Worm (Caenorhabditis elegans) whole organism, early embryonic: ENCODE measurements around the gene sre-8.
"Not testable (repeated sequence)": the region's sequence is repeated elsewhere in the genome, so short reads cannot be mapped to it uniquely, and the experiment has no call there.

Experiments used
- B0310.2 ChIP-seq: sonication (generic microtip); optimal IDR thresholded peaks from 2 replicates; lab custom pipeline; 2016; ENCODE audit warnings: mild to moderate bottlenecking, missing genetic modification characterization, missing compliant biosample characterization
- F13C5.2 ChIP-seq: sonication (generic microtip); optimal IDR thresholded peaks from 2 replicates; lab custom pipeline; 2017; ENCODE audit warnings: mild to moderate bottlenecking, missing genetic modification characterization, inconsistent platforms, missing compliant biosample characterization
- aly-1 ChIP-seq: sonication (generic microtip); optimal IDR thresholded peaks from 2 replicates; lab custom pipeline; 2016; ENCODE audit warnings: missing genetic modification characterization, missing compliant biosample characterization
- ama-1 ChIP-seq: fragments of 150-350 bp; optimal IDR thresholded peaks from 2 replicates; lab custom pipeline; 2014
- ceh-13 ChIP-seq: fragments of 200-800 bp; sonication (Bioruptor generic); optimal IDR thresholded peaks from 2 replicates; lab custom pipeline; 2018; ENCODE audit warnings: mild to moderate bottlenecking, missing genetic modification characterization, missing compliant biosample characterization
- ets-7 ChIP-seq: sonication (generic microtip); optimal IDR thresholded peaks from 2 replicates; lab custom pipeline; 2016; ENCODE audit warnings: missing genotype, missing genetic modification characterization, missing compliant biosample characterization
- flt-1 ChIP-seq: fragments of 200-800 bp; sonication (Bioruptor generic); IDR thresholded peaks from 2 replicates; pipeline ENCODE4 v1.3.6; 2022; ENCODE audit warnings: missing genetic modification characterization, missing compliant biosample characterization
- hmbx-1 ChIP-seq: sonication (generic microtip); optimal IDR thresholded peaks from 2 replicates; lab custom pipeline; 2016; ENCODE audit warnings: mild to moderate bottlenecking, missing genetic modification characterization, missing compliant biosample characterization
- hnd-1 ChIP-seq: sonication (generic microtip); optimal IDR thresholded peaks from 2 replicates; lab custom pipeline; 2016; ENCODE audit warnings: missing genetic modification characterization, missing compliant biosample characterization
- scrt-1 ChIP-seq: fragments of 200-800 bp; sonication (Bioruptor generic); IDR thresholded peaks from 2 replicates; pipeline ENCODE4 v1.3.6; 2022; ENCODE audit warnings: missing genetic modification characterization, missing compliant biosample characterization
- sea-1 ChIP-seq: fragments of 200-800 bp; sonication (Bioruptor generic); conservative IDR thresholded peaks from 2 replicates; pipeline ENCODE4 v1.3.6; 2022; ENCODE audit warnings: missing genetic modification characterization, missing compliant biosample characterization
- tbx-11 ChIP-seq: fragments of 200-800 bp; sonication (Bioruptor generic); IDR thresholded peaks from 2 replicates; pipeline ENCODE4 v1.3.6; 2022; ENCODE audit warnings: missing genetic modification characterization, missing compliant biosample characterization
- tra-4 ChIP-seq: sonication (generic microtip); optimal IDR thresholded peaks from 2 replicates; lab custom pipeline; 2017; ENCODE audit warnings: missing genetic modification characterization, missing compliant biosample characterization

ce11 chrV:14237447-14237846 is 19.5 kb upstream of the sre-8 start:
- TF ChIP-seq hnd-1 (tag; lab: Kevin White, UChicago); B0310.2 (tag; lab: Kevin White, UChicago); F13C5.2 (tag; lab: Kevin White, UChicago); hmbx-1; ets-7; ama-1 (lab: Kevin White, UChicago); aly-1 (tag; lab: Kevin White, UChicago); tra-4; tbx-11 (GFP tag; lab: Robert Waterston, UW); ceh-13: not testable (repeated sequence)
- TF ChIP-seq scrt-1 (GFP tag; lab: Robert Waterston, UW) (0 out of 2 replicates have a peak, but pooled peaks have one; percentile 21), flt-1 (GFP tag; lab: Robert Waterston, UW) (0 out of 2 replicates have a peak, but pooled peaks have one; percentile 42), sea-1 (0 out of 2 replicates have a peak, but pooled peaks have one; percentile 25)
